Worm (Caenorhabditis elegans) whole organism, early embryonic: Measurements from ENCODE around the gene F46H5.7.

Source experiments
- B0310.2 ChIP-seq: sonication (generic microtip); optimal IDR thresholded peaks from 2 replicates; lab custom pipeline; 2016; ENCODE audit warnings: mild to moderate bottlenecking, missing genetic modification characterization, missing compliant biosample characterization
- F13C5.2 ChIP-seq: sonication (generic microtip); optimal IDR thresholded peaks from 2 replicates; lab custom pipeline; 2017; ENCODE audit warnings: mild to moderate bottlenecking, missing genetic modification characterization, inconsistent platforms, missing compliant biosample characterization
- ama-1 ChIP-seq: fragments of 150-350 bp; optimal IDR thresholded peaks from 2 replicates; lab custom pipeline; 2014
- ceh-13 ChIP-seq: fragments of 200-800 bp; sonication (Bioruptor generic); optimal IDR thresholded peaks from 2 replicates; lab custom pipeline; 2018; ENCODE audit warnings: mild to moderate bottlenecking, missing genetic modification characterization, missing compliant biosample characterization
- ets-7 ChIP-seq: sonication (generic microtip); optimal IDR thresholded peaks from 2 replicates; lab custom pipeline; 2016; ENCODE audit warnings: missing genotype, missing genetic modification characterization, missing compliant biosample characterization
- flt-1 ChIP-seq: fragments of 200-800 bp; sonication (Bioruptor generic); IDR thresholded peaks from 2 replicates; pipeline ENCODE4 v1.3.6; 2022; ENCODE audit warnings: missing genetic modification characterization, missing compliant biosample characterization
- hmg-4 ChIP-seq: fragments of 200-800 bp; sonication (Bioruptor generic); optimal IDR thresholded peaks from 2 replicates; lab custom pipeline; 2018; ENCODE audit warnings: mild to moderate bottlenecking, missing genetic modification characterization, missing compliant biosample characterization
- hnd-1 ChIP-seq: sonication (generic microtip); optimal IDR thresholded peaks from 2 replicates; lab custom pipeline; 2016; ENCODE audit warnings: missing genetic modification characterization, missing compliant biosample characterization
- pes-1 ChIP-seq: fragments of 200-800 bp; sonication (Bioruptor generic); IDR thresholded peaks from 2 replicates; pipeline ENCODE4 v1.3.6; 2022; ENCODE audit warnings: missing genetic modification reagents, missing genetic modification characterization, missing compliant biosample characterization
- sea-1 ChIP-seq: fragments of 200-800 bp; sonication (Bioruptor generic); conservative IDR thresholded peaks from 2 replicates; pipeline ENCODE4 v1.3.6; 2022; ENCODE audit warnings: missing genetic modification characterization, missing compliant biosample characterization
- tbx-11 ChIP-seq: fragments of 200-800 bp; sonication (Bioruptor generic); IDR thresholded peaks from 2 replicates; pipeline ENCODE4 v1.3.6; 2022; ENCODE audit warnings: missing genetic modification characterization, missing compliant biosample characterization
- tbx-37 ChIP-seq: fragments of 200-800 bp; sonication (Bioruptor generic); conservative IDR thresholded peaks from 2 replicates; pipeline ENCODE4 v1.3.6; 2022; ENCODE audit warnings: missing genetic modification reagents, missing genetic modification characterization, missing compliant biosample characterization
- tra-4 ChIP-seq: sonication (generic microtip); optimal IDR thresholded peaks from 2 replicates; lab custom pipeline; 2017; ENCODE audit warnings: missing genetic modification characterization, missing compliant biosample characterization

- TF ChIP-seq ama-1 (lab: Kevin White, UChicago) (no peak), pes-1 (no peak), tbx-37 (GFP tag; lab: Robert Waterston, UW) (no peak), B0310.2 (tag; lab: Kevin White, UChicago) (no peak), ets-7 (tag; lab: Kevin White, UChicago) (no peak), hnd-1 (tag; lab: Kevin White, UChicago) (no peak), tra-4 (tag; lab: Kevin White, UChicago) (no peak), flt-1 (no peak), ceh-13 (no peak), tbx-11 (GFP tag; lab: Robert Waterston, UW) (no peak), sea-1 (no peak), F13C5.2 (tag; lab: Kevin White, UChicago) (no peak), hmg-4 (GFP tag; lab: Kevin White, UChicago) (no peak)
These were observed 14.1 kb upstream of the F46H5.7 start, which contains the start of gene F46H5.5 for ce11 chrX:7256891-7257290.
